Worm (Caenorhabditis elegans): ENCODE results near the gene irld-51.

irld-51 gene

DNA sequence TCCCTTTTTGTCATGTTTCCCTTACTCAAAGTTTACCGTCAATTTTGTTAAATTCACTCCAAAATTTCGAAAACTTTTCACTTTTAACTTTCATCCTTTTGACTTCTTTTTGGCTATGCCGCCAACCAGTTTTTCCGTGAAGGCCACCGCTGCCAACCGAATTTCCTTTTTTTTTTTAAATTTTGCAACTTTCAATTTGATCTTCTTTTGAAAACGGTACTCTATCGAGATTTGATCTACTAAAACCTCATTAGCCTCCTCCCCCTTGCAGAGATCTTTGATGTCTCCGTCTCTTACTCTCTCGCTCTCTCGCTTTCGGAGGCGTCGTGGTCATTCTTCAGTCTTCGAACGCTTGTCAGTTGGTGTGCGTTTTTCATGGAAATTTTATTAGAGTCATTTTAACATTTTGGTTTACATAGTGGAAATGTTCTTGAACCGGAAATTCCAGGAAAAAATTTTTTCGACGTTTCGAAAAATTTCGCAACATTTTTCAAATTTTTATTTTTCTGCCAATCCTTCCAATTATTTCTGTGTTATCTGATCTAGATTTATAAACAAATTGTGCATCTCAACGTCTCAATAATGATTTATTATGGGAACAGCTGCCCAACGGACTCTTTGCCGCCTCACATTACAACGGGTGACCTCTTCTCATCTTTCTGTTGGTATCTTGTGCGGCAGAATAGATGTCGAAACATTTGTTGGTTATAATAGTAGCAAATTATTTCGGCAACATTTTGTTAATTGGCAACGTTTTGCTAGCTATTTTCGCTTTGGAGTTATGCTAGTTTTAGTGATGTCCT is 42.3 kb upstream of the irld-51 start:
- TF ChIP-seq lin-15B (tag; optimal IDR thresholded peaks at IDR 0.05) = no peak
- TF ChIP-seq C16A3.4 (tag; optimal IDR thresholded peaks at IDR 0.05) = no peak
- peak; percentile 10 to 28 (median 13) for TF ChIP-seq dpl-1 (GFP tag; optimal IDR thresholded peaks at IDR 0.05)
- TF ChIP-seq vab-15 (tag; optimal IDR thresholded peaks at IDR 0.05) = no peak
- peak; percentile 17 for TF ChIP-seq C04F5.9 (tag; optimal IDR thresholded peaks at IDR 0.05)
- TF ChIP-seq unc-30 (tag; optimal IDR thresholded peaks at IDR 0.05) = no peak
- peak; percentile 53 for TF ChIP-seq nhr-19 (GFP tag; conservative IDR thresholded peaks at IDR 0.05)
- TF ChIP-seq lin-13 (GFP tag; optimal IDR thresholded peaks at IDR 0.05) = peak; percentile 18
- TF ChIP-seq nhr-84 (tag; optimal IDR thresholded peaks at IDR 0.05) = no peak
- TF ChIP-seq efl-1 (optimal IDR thresholded peaks at IDR 0.05) = peak in 1 of 2 experiments; percentile 28
- peak in 1 of 2 experiments; percentile 71 for TF ChIP-seq efl-1 (GFP tag; optimal IDR thresholded peaks at IDR 0.05 in 1 of 2)
- peak; percentile 29 for TF ChIP-seq nhr-20 (tag; optimal IDR thresholded peaks at IDR 0.05)
- TF ChIP-seq unc-130 (tag; optimal IDR thresholded peaks at IDR 0.05) = peak; percentile 19
- TF ChIP-seq elt-3 (tag; optimal IDR thresholded peaks at IDR 0.05) = peak in 1 of 6 experiments; percentile 39
- TF ChIP-seq isw-1 (GFP tag; IDR thresholded peaks at IDR 0.05) = no peak
- peak; percentile 95 for TF ChIP-seq nhr-85 (tag)
- no peak for TF ChIP-seq ets-5 (GFP tag; IDR thresholded peaks at IDR 0.05)
- no peak for TF ChIP-seq nhr-90 (tag; optimal IDR thresholded peaks at IDR 0.05; ENCODE audit: poor library complexity)
- TF ChIP-seq lsy-2 (tag; optimal IDR thresholded peaks at IDR 0.05) = peak in 1 of 2 experiments; percentile 17
- TF ChIP-seq mab-9 (GFP tag; IDR thresholded peaks at IDR 0.05) = no peak
- no peak for TF ChIP-seq sup-37 (GFP tag; optimal IDR thresholded peaks at IDR 0.05)
- TF ChIP-seq nhr-47 (tag; optimal IDR thresholded peaks at IDR 0.05) = peak; percentile 8
- TF ChIP-seq zip-4 (GFP tag; optimal IDR thresholded peaks at IDR 0.05) = peak; percentile 70
- peak; percentile 66 for TF ChIP-seq lin-14 (GFP tag; optimal IDR thresholded peaks at IDR 0.05)
- TF ChIP-seq rnt-1 (tag; optimal IDR thresholded peaks at IDR 0.05) = peak; percentile 81
- TF ChIP-seq snu-23 (GFP tag; optimal IDR thresholded peaks at IDR 0.05) = peak; percentile 13
- TF ChIP-seq blmp-1 (tag; optimal IDR thresholded peaks at IDR 0.05) = peak; percentile 98
- peak; percentile 65 for TF ChIP-seq nhr-71 (tag; optimal IDR thresholded peaks at IDR 0.05)
- peak; percentile 88 for TF ChIP-seq grh-1 (GFP tag; IDR thresholded peaks at IDR 0.05)
- TF ChIP-seq lin-39 (tag; optimal IDR thresholded peaks at IDR 0.05) = peak; percentile 61
- TF ChIP-seq ceh-82 (tag; optimal IDR thresholded peaks at IDR 0.05) = no peak
- TF ChIP-seq lin-35 (GFP tag; optimal IDR thresholded peaks at IDR 0.05) = peak in 1 of 2 experiments; percentile 32

DNA sequence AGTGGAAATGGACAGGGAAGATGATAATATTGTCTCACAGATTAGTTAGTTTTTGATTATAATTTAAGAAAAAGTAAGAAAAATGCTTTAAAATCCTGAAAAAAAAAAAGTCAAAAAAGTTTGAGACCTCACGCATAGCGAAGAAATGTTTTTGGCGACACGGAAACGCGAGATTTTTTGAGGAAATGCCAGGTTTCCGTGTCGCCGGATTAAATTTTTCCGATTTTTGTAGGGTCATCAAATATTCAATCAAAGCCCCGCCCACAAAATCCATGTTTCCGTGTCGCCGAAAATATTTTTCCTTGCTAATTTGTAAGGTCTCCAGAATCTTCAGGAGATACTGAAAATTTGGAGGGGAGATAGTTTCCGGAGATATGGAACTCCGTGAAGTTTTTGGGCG is 39.8 kb upstream of the irld-51 start:
- no peak for TF ChIP-seq nhr-11 (tag; optimal IDR thresholded peaks at IDR 0.05)
- no peak for TF ChIP-seq mep-1 (tag; optimal IDR thresholded peaks at IDR 0.05)
- no peak for TF ChIP-seq nhr-84 (tag; optimal IDR thresholded peaks at IDR 0.05)
- TF ChIP-seq fkh-10 (GFP tag; optimal IDR thresholded peaks at IDR 0.05) = no peak
- no peak for TF ChIP-seq elt-3 (tag; optimal IDR thresholded peaks at IDR 0.05)
- TF ChIP-seq irx-1 (tag; optimal IDR thresholded peaks at IDR 0.05) = no peak
- peak; percentile 8 for TF ChIP-seq nhr-47 (tag; optimal IDR thresholded peaks at IDR 0.05)
- TF ChIP-seq nhr-85 (tag) = peak; percentile 44
- peak; percentile 21 for TF ChIP-seq fkh-4 (tag; optimal IDR thresholded peaks at IDR 0.05; ENCODE audit: borderline replicate concordance)
- no peak for TF ChIP-seq nhr-12 (tag; optimal IDR thresholded peaks at IDR 0.05)
- no peak for TF ChIP-seq nhr-71 (tag; optimal IDR thresholded peaks at IDR 0.05)
- TF ChIP-seq sup-37 (GFP tag; optimal IDR thresholded peaks at IDR 0.05) = no peak
- no peak for TF ChIP-seq efl-1 (optimal IDR thresholded peaks at IDR 0.05)
- TF ChIP-seq efl-1 (GFP tag; optimal IDR thresholded peaks at IDR 0.05 in 1 of 2) = peak in 1 of 2 experiments; percentile 72
- TF ChIP-seq unc-98 (GFP tag; IDR thresholded peaks at IDR 0.05) = peak; percentile 62
- TF ChIP-seq pqm-1 (tag; optimal IDR thresholded peaks at IDR 0.05) = no peak
- TF ChIP-seq egl-13 (tag; optimal IDR thresholded peaks at IDR 0.05) = peak; percentile 33
- no peak for TF ChIP-seq lin-15B (tag; optimal IDR thresholded peaks at IDR 0.05)
- TF ChIP-seq rnt-1 (tag; optimal IDR thresholded peaks at IDR 0.05) = peak; percentile 40
- TF ChIP-seq C34B4.2 (tag; optimal IDR thresholded peaks at IDR 0.05) = no peak
- no peak for TF ChIP-seq ama-1 (optimal IDR thresholded peaks at IDR 0.05)
- TF ChIP-seq xbp-1 (tag; optimal IDR thresholded peaks at IDR 0.05) = no peak
- peak; percentile 56 for TF ChIP-seq lir-3 (tag; optimal IDR thresholded peaks at IDR 0.05; ENCODE audit: poor library complexity)
- peak; percentile 27 for TF ChIP-seq isw-1 (GFP tag; IDR thresholded peaks at IDR 0.05)

Data from whole organism, L1 larva.